Fruit fly (Drosophila melanogaster) whole organism: ENCODE results near the gene CG15043.

ENCODE experiments used
- CG8478 ChIP-seq: fragments of >200 bp; optimal IDR thresholded peaks from 2 replicates; lab custom pipeline; 2018; ENCODE audit warnings: inconsistent platforms
- Dll ChIP-seq: fragments of >200 bp; optimal IDR thresholded peaks from 2 replicates; lab custom pipeline; 2017
- EcR ChIP-seq, 2 experiments: fragments of >200 bp; optimal IDR thresholded peaks; 2 replicates each; lab custom pipeline; 2017; ENCODE audit warnings: missing biosample characterization in 2 of 2, missing genetic modification characterization in 2 of 2, missing genetic modification reagents in 2 of 2
- psq ChIP-seq: fragments of >200 bp; optimal IDR thresholded peaks from 2 replicates; lab custom pipeline; 2017

DNA sequence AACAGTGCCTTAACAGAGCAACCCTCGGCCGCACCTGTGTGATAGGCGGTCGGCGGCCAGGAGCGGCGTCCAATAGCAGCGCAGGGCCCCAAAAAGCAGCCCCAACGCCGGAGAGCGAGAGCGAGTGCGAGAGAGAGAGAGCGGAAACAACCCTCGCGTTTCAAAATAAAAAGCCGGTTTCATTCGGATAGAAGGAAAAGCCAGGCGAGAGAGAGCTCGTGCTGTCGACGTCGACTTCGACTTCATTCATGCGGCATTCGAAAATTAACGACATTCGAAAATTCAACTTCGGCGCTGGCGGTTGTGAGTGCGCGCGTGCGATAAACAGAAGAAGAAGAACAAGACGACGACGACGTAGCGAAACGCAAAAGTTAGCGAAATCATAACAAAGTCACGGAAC lies 40.4 kb upstream of the CG15043 start:
- TF ChIP-seq psq (lab: Kevin White, UChicago) (no peak), Dll (lab: Kevin White, UChicago) (peak; percentile 80), CG8478 (lab: Kevin White, UChicago) (no peak), EcR (GFP tag; optimal IDR thresholded peaks at IDR 0.05; lab: Kevin White, UChicago) (no peak)
